Fruit fly (Drosophila melanogaster) whole organism, embryonic: ENCODE measurements around the gene Sgs1.

ENCODE experiments used
- Blimp-1 ChIP-seq: fragments of 200-800 bp; sonication (Bioruptor generic); optimal IDR thresholded peaks from 3 replicates; lab custom pipeline; 2018; ENCODE audit warnings: missing biosample characterization, missing genetic modification characterization, mild to moderate bottlenecking, moderate library complexity, missing genetic modification reagents
- CG11695 ChIP-seq: fragments of 200-800 bp; sonication (Bioruptor generic); IDR thresholded peaks from 3 replicates; pipeline ENCODE4 v1.3.6; 2022; ENCODE audit warnings: missing biosample characterization, missing genetic modification characterization
- CG12071 ChIP-seq: fragments of 200-800 bp; sonication (Bioruptor generic); optimal IDR thresholded peaks from 3 replicates; lab custom pipeline; 2018; ENCODE audit warnings: missing biosample characterization, mild to moderate bottlenecking, missing genetic modification characterization
- CG13424 ChIP-seq: fragments of 200-800 bp; sonication (Bioruptor generic); optimal IDR thresholded peaks from 2 replicates; lab custom pipeline; 2019; ENCODE audit warnings: missing biosample characterization, mild to moderate bottlenecking, missing genetic modification characterization, moderate library complexity
- CG14050 ChIP-seq: fragments of 200-800 bp; sonication (Bioruptor generic); IDR thresholded peaks from 3 replicates; pipeline ENCODE4 v1.3.6; 2022; ENCODE audit warnings: missing biosample characterization, missing genetic modification characterization
- CG14667 ChIP-seq: fragments of 200-800 bp; sonication (Bioruptor generic); IDR thresholded peaks from 2 replicates; pipeline ENCODE4 v1.3.6; 2022; ENCODE audit warnings: missing biosample characterization, missing genetic modification characterization
- CG15696 ChIP-seq: fragments of 200-800 bp; sonication (Bioruptor generic); optimal IDR thresholded peaks from 2 replicates; lab custom pipeline; 2019; ENCODE audit warnings: missing biosample characterization, mild to moderate bottlenecking, missing genetic modification characterization, moderate library complexity
- CG16863 ChIP-seq: fragments of 200-800 bp; sonication (Bioruptor generic); optimal IDR thresholded peaks from 3 replicates; lab custom pipeline; 2016; ENCODE audit warnings: missing biosample characterization, missing genetic modification characterization
- CG17385 ChIP-seq: fragments of 200-800 bp; sonication (Bioruptor generic); optimal IDR thresholded peaks from 3 replicates; lab custom pipeline; 2018; ENCODE audit warnings: missing biosample characterization, mild to moderate bottlenecking, missing genetic modification characterization
- CG2120 ChIP-seq: fragments of 200-800 bp; sonication (Bioruptor generic); optimal IDR thresholded peaks from 3 replicates; lab custom pipeline; 2016; ENCODE audit warnings: missing biosample characterization, missing genetic modification characterization
- CG2678 ChIP-seq: fragments of 200-800 bp; sonication (Bioruptor generic); optimal IDR thresholded peaks from 3 replicates; lab custom pipeline; 2019; ENCODE audit warnings: missing biosample characterization, mild to moderate bottlenecking, missing genetic modification characterization, moderate library complexity
- CG2712 ChIP-seq: fragments of 200-800 bp; optimal IDR thresholded peaks from 3 replicates; lab custom pipeline; 2019; ENCODE audit warnings: missing biosample characterization, mild to moderate bottlenecking, missing genetic modification characterization, moderate library complexity
- CG31388 ChIP-seq: fragments of 200-800 bp; sonication (Bioruptor generic); optimal IDR thresholded peaks from 2 replicates; lab custom pipeline; 2016; ENCODE audit warnings: missing biosample characterization, missing genetic modification characterization
- CG3281 ChIP-seq: fragments of 200-800 bp; sonication (Bioruptor generic); optimal IDR thresholded peaks from 3 replicates; lab custom pipeline; 2017; ENCODE audit warnings: missing biosample characterization, mild to moderate bottlenecking, missing genetic modification characterization
- CG3847 ChIP-seq: fragments of 200-800 bp; sonication (Bioruptor generic); IDR thresholded peaks from 2 replicates; pipeline ENCODE4 v1.3.6; 2022; ENCODE audit warnings: missing biosample characterization, missing genetic modification characterization
- CG6272 ChIP-seq: fragments of 200-800 bp; sonication (Bioruptor generic); IDR thresholded peaks from 2 replicates; pipeline ENCODE4 v1.3.6; 2022; ENCODE audit warnings: missing biosample characterization, missing genetic modification characterization
- E2f1 ChIP-seq: fragments of 200-800 bp; sonication (Bioruptor generic); IDR thresholded peaks from 2 replicates; pipeline ENCODE4 v1.3.6; 2022; ENCODE audit warnings: missing biosample characterization, missing genetic modification characterization
- E2f2 ChIP-seq: fragments of 200-800 bp; sonication (Bioruptor generic); IDR thresholded peaks from 2 replicates; pipeline ENCODE4 v1.3.6; 2022; ENCODE audit warnings: missing biosample characterization, missing genetic modification characterization
- Fer1 ChIP-seq: fragments of 200-800 bp; sonication (Bioruptor generic); optimal IDR thresholded peaks from 2 replicates; lab custom pipeline; 2017; ENCODE audit warnings: missing biosample characterization, mild to moderate bottlenecking, missing genetic modification characterization
- Fer3 ChIP-seq: fragments of 200-800 bp; sonication (Bioruptor generic); optimal IDR thresholded peaks from 2 replicates; lab custom pipeline; 2018; ENCODE audit warnings: missing biosample characterization, mild to moderate bottlenecking, missing genetic modification characterization, moderate library complexity
- Gug ChIP-seq: fragments of 200-800 bp; sonication (Bioruptor generic); IDR thresholded peaks from 4 replicates; pipeline ENCODE4 v1.3.6; 2022; ENCODE audit warnings: missing biosample characterization, missing genetic modification characterization
- Hey ChIP-seq: fragments of 200-800 bp; sonication (Bioruptor generic); optimal IDR thresholded peaks from 3 replicates; lab custom pipeline; 2018; ENCODE audit warnings: missing biosample characterization, mild to moderate bottlenecking, missing genetic modification characterization
- Pdp1 ChIP-seq, 2 experiments: fragments of 200-800 bp; sonication (Bioruptor generic); optimal IDR thresholded peaks; 3 replicates each; lab custom pipeline; 2016; ENCODE audit warnings: missing biosample characterization in 2 of 2, missing genetic modification characterization in 2 of 2, mild to moderate bottlenecking in 1 of 2, moderate library complexity in 1 of 2
- Sox102F ChIP-seq: fragments of 200-800 bp; sonication (Bioruptor generic); optimal IDR thresholded peaks from 2 replicates; lab custom pipeline; 2018; ENCODE audit warnings: missing biosample characterization, mild to moderate bottlenecking, missing genetic modification characterization, moderate library complexity
- Sry-β ChIP-seq: fragments of 200-800 bp; sonication (Bioruptor generic); optimal IDR thresholded peaks from 2 replicates; lab custom pipeline; 2018; ENCODE audit warnings: missing biosample characterization, mild to moderate bottlenecking, missing genetic modification characterization, moderate library complexity
- Stat92E ChIP-seq, 3 experiments: fragments of >200 bp in 2 of 3; fragments of 200-800 bp in 1 of 3; sonication (Bioruptor generic) in 1 of 3; optimal IDR thresholded peaks; 2 replicates each; lab custom pipeline; 2017 to 2019; ENCODE audit warnings: missing biosample characterization in 3 of 3, missing genetic modification characterization in 3 of 3, mild to moderate bottlenecking in 1 of 3, moderate library complexity in 1 of 3
- aop ChIP-seq: fragments of 200-800 bp; sonication (Bioruptor generic); IDR thresholded peaks from 2 replicates; pipeline ENCODE4 v1.3.6; 2022; ENCODE audit warnings: missing biosample characterization, missing genetic modification characterization
- ap ChIP-seq: fragments of 200-800 bp; sonication (Bioruptor generic); IDR thresholded peaks from 2 replicates; pipeline ENCODE4 v1.3.6; 2022; ENCODE audit warnings: missing biosample characterization, missing genetic modification characterization
- ara ChIP-seq: fragments of 200-800 bp; sonication (Bioruptor generic); IDR thresholded peaks from 2 replicates; pipeline ENCODE4 v1.3.6; 2022; ENCODE audit warnings: missing biosample characterization, missing genetic modification characterization
- bsh ChIP-seq, 2 experiments: fragments of 200-800 bp; sonication (Bioruptor generic); optimal IDR thresholded peaks; 2 replicates each; lab custom pipeline; 2017 to 2018; ENCODE audit warnings: mild to moderate bottlenecking in 2 of 2, missing biosample characterization in 2 of 2, missing genetic modification characterization in 2 of 2, moderate library complexity in 1 of 2
- cas ChIP-seq: fragments of 200-800 bp; sonication (Bioruptor generic); IDR thresholded peaks from 2 replicates; pipeline ENCODE4 v1.3.6; 2022; ENCODE audit warnings: missing biosample characterization, missing genetic modification characterization
- ci ChIP-seq: fragments of 200-800 bp; sonication (Bioruptor generic); IDR thresholded peaks from 3 replicates; pipeline ENCODE4 v1.3.6; 2022; ENCODE audit warnings: missing biosample characterization, missing genetic modification characterization
- dmrt99B ChIP-seq: fragments of 200-800 bp; sonication (Bioruptor generic); optimal IDR thresholded peaks from 2 replicates; lab custom pipeline; 2018; ENCODE audit warnings: missing biosample characterization, mild to moderate bottlenecking, missing genetic modification characterization, moderate library complexity
- emc ChIP-seq: fragments of 200-800 bp; sonication (Bioruptor generic); optimal IDR thresholded peaks from 2 replicates; lab custom pipeline; 2016; ENCODE audit warnings: missing biosample characterization, missing genetic modification characterization
- fru ChIP-seq: fragments of >200 bp; optimal IDR thresholded peaks from 2 replicates; lab custom pipeline; 2017
- gem ChIP-seq: fragments of 200-800 bp; sonication (Bioruptor generic); optimal IDR thresholded peaks from 2 replicates; lab custom pipeline; 2019; ENCODE audit warnings: missing biosample characterization, mild to moderate bottlenecking, missing genetic modification characterization, moderate library complexity
- grau ChIP-seq: fragments of 200-800 bp; optimal IDR thresholded peaks from 3 replicates; lab custom pipeline; 2019; ENCODE audit warnings: missing biosample characterization, mild to moderate bottlenecking, missing genetic modification characterization, moderate library complexity
- lab ChIP-seq: fragments of 200-800 bp; sonication (Bioruptor generic); optimal IDR thresholded peaks from 3 replicates; lab custom pipeline; 2017; ENCODE audit warnings: missing biosample characterization, missing genetic modification characterization, mild to moderate bottlenecking, moderate library complexity, missing genetic modification reagents
- luna ChIP-seq: fragments of 200-800 bp; sonication (Bioruptor generic); optimal IDR thresholded peaks from 2 replicates; lab custom pipeline; 2016; ENCODE audit warnings: missing biosample characterization, missing genetic modification characterization
- maf-S ChIP-seq: fragments of 200-800 bp; sonication (Bioruptor generic); optimal IDR thresholded peaks from 2 replicates; lab custom pipeline; 2016; ENCODE audit warnings: missing biosample characterization, missing genetic modification characterization
- mirr ChIP-seq: fragments of 200-800 bp; sonication (Bioruptor generic); optimal IDR thresholded peaks from 3 replicates; lab custom pipeline; 2018; ENCODE audit warnings: missing biosample characterization, mild to moderate bottlenecking, missing genetic modification characterization
- nom ChIP-seq: fragments of 200-800 bp; sonication (Bioruptor generic); optimal IDR thresholded peaks from 2 replicates; lab custom pipeline; 2017; ENCODE audit warnings: missing biosample characterization, missing genetic modification characterization, mild to moderate bottlenecking, moderate library complexity, missing genetic modification reagents
- pan ChIP-seq, 4 experiments: fragments of >200 bp in 3 of 4; fragments of 200-800 bp in 1 of 4; sonication (Bioruptor generic) in 1 of 4; optimal IDR thresholded peaks in 3 of 4; IDR thresholded peaks in 1 of 4; 2 replicates each; pipeline versions ENCODE4 v1.3.6 to Lab custom; 2017 to 2022; ENCODE audit warnings: missing biosample characterization in 2 of 4, missing genetic modification characterization in 2 of 4, mixed read lengths in 1 of 4
- row ChIP-seq: fragments of 200-800 bp; sonication (Bioruptor generic); IDR thresholded peaks from 3 replicates; pipeline ENCODE4 v1.3.6; 2022; ENCODE audit warnings: missing biosample characterization, missing genetic modification characterization
- sens ChIP-seq: fragments of 200-800 bp; sonication (Bioruptor generic); peaks from one replicate; lab custom pipeline; 2016; ENCODE audit warnings: missing biosample characterization, missing genetic modification characterization
- tap ChIP-seq: fragments of 200-800 bp; optimal IDR thresholded peaks from 3 replicates; lab custom pipeline; 2019; ENCODE audit warnings: missing biosample characterization, mild to moderate bottlenecking, missing genetic modification characterization, moderate library complexity
- unpg ChIP-seq: fragments of 200-800 bp; sonication (Bioruptor generic); optimal IDR thresholded peaks from 3 replicates; lab custom pipeline; 2018; ENCODE audit warnings: missing biosample characterization, mild to moderate bottlenecking, missing genetic modification characterization, moderate library complexity
- vfl ChIP-seq: fragments of 200-800 bp; sonication (Bioruptor generic); optimal IDR thresholded peaks from 2 replicates; lab custom pipeline; 2016; ENCODE audit warnings: missing biosample characterization, missing genetic modification characterization
- zfh1 ChIP-seq: fragments of 200-800 bp; sonication (Bioruptor generic); IDR thresholded peaks from 3 replicates; pipeline ENCODE4 v1.3.6; 2022; ENCODE audit warnings: missing biosample characterization, missing genetic modification characterization
- zfh2 ChIP-seq: fragments of 200-800 bp; sonication (Bioruptor generic); optimal IDR thresholded peaks from 2 replicates; lab custom pipeline; 2016; ENCODE audit warnings: missing biosample characterization, missing genetic modification characterization

The Sgs1 gene

dm6 chr2L:4930541-4930940 lies 6.7 kb upstream of the Sgs1 start:
- 0 out of 3 replicates have a peak, but pooled peaks have one; percentile 13 for TF ChIP-seq CG11695 (GFP tag; lab: Robert Waterston, UW)
- TF ChIP-seq Pdp1 (GFP tag; optimal IDR thresholded peaks at IDR 0.05; lab: Kevin White, UChicago) = peak in 1 of 2 experiments; percentile 73
- TF ChIP-seq CG2678 (tag; lab: Kevin White, UChicago) = peak; percentile 37
- peak; percentile 49 for TF ChIP-seq gem (tag; lab: Kevin White, UChicago)
- TF ChIP-seq Gug (GFP tag; lab: Robert Waterston, UW) = no peak
- no peak for TF ChIP-seq CG3847 (GFP tag; lab: Robert Waterston, UW)
- no peak for TF ChIP-seq luna (GFP tag; lab: Kevin White, UChicago)
- TF ChIP-seq vfl (GFP tag; lab: Kevin White, UChicago) = no peak
- TF ChIP-seq lab = peak; percentile 34
- no peak for TF ChIP-seq CG31388
- no peak for TF ChIP-seq maf-S (GFP tag; lab: Kevin White, UChicago)
- peak; percentile 26 for TF ChIP-seq CG13424 (tag; lab: Kevin White, UChicago)
- no peak for TF ChIP-seq CG6272 (GFP tag; lab: Robert Waterston, UW)
- TF ChIP-seq nom (GFP tag; lab: Kevin White, UChicago) = no peak
- no peak for TF ChIP-seq mirr (GFP tag; lab: Kevin White, UChicago)
- peak; percentile 39; the same call in 1 of the 2 replicates for TF ChIP-seq ara (GFP tag; lab: Robert Waterston, UW)
- no peak for TF ChIP-seq Stat92E (GFP tag; optimal IDR thresholded peaks at IDR 0.05; lab: Kevin White, UChicago)
- peak; percentile 28 for TF ChIP-seq CG3281 (GFP tag; lab: Kevin White, UChicago)
- peak; percentile 41 for TF ChIP-seq unpg (GFP tag; lab: Kevin White, UChicago)
- TF ChIP-seq CG14667 (GFP tag; lab: Robert Waterston, UW) = 0 out of 2 replicates have a peak, but pooled peaks have one; percentile 3
- no peak for TF ChIP-seq aop (GFP tag; lab: Robert Waterston, UW)
- TF ChIP-seq grau (tag; lab: Kevin White, UChicago) = peak; percentile 14
- no peak for TF ChIP-seq emc (GFP tag; lab: Kevin White, UChicago)
- TF ChIP-seq CG16863 = no peak
- TF ChIP-seq tap = peak; percentile 8
- TF ChIP-seq Hey = no peak
- peak; percentile 14 for TF ChIP-seq Fer3 (tag; lab: Kevin White, UChicago)
- no peak for TF ChIP-seq fru
- peak; percentile 68; the same call in 2 of the 3 replicates for TF ChIP-seq ci
- no peak for TF ChIP-seq CG2712 (tag; lab: Kevin White, UChicago)
- TF ChIP-seq row (GFP tag; lab: Robert Waterston, UW) = peak; percentile 30; the same call in 1 of the 3 replicates
- peak; percentile 1 for TF ChIP-seq CG12071 (GFP tag; lab: Kevin White, UChicago)
- TF ChIP-seq dmrt99B (tag; lab: Kevin White, UChicago) = peak; percentile 11
- TF ChIP-seq Fer1 (GFP tag; lab: Kevin White, UChicago) = no peak
- TF ChIP-seq CG17385 (GFP tag; lab: Kevin White, UChicago) = no peak
- peak; percentile 5 for TF ChIP-seq Sox102F (GFP tag; lab: Kevin White, UChicago)
- TF ChIP-seq zfh1 (GFP tag; lab: Robert Waterston, UW) = no peak
- TF ChIP-seq CG2120 (GFP tag; lab: Kevin White, UChicago) = peak; percentile 17
- TF ChIP-seq bsh (GFP tag; optimal IDR thresholded peaks at IDR 0.05; lab: Kevin White, UChicago) = no peak
- 0 out of 3 replicates have a peak, but pooled peaks have one; percentile 10 for TF ChIP-seq CG14050 (GFP tag; lab: Robert Waterston, UW)
- TF ChIP-seq Sry-β (GFP tag; lab: Kevin White, UChicago) = no peak
- no peak for TF ChIP-seq cas (GFP tag; lab: Robert Waterston, UW)
- TF ChIP-seq Blimp-1 (GFP tag; lab: Kevin White, UChicago) = no peak
- TF ChIP-seq pan (optimal IDR thresholded peaks at IDR 0.05; lab: Kevin White, UChicago) = no peak
- peak in 1 of 2 experiments; percentile 21 for TF ChIP-seq pan (GFP tag; optimal IDR thresholded peaks at IDR 0.05 in 1 of 2, IDR thresholded peaks at IDR 0.05 in 1 of 2)
- no peak for TF ChIP-seq E2f2
- TF ChIP-seq sens (GFP tag; lab: Kevin White, UChicago) = peak; percentile 83
- no peak for TF ChIP-seq CG15696 (tag; lab: Kevin White, UChicago)
- no peak for TF ChIP-seq zfh2 (GFP tag; lab: Kevin White, UChicago)
- peak; percentile 15; the same call in 1 of the 2 replicates for TF ChIP-seq E2f1 (GFP tag; lab: Robert Waterston, UW)
- no peak for TF ChIP-seq ap (GFP tag; lab: Robert Waterston, UW)
